Fruit fly (Drosophila melanogaster) S2 (cell line): ENCODE data around the gene CG15480.

Source experiments
- CG8478 ChIP-seq: fragments of >200 bp; optimal IDR thresholded peaks from 2 replicates; lab custom pipeline; 2018
- CTCF ChIP-seq, 2 experiments: fragments of >200 bp; optimal IDR thresholded peaks; 2 replicates each; lab custom pipeline; 2018

DNA sequence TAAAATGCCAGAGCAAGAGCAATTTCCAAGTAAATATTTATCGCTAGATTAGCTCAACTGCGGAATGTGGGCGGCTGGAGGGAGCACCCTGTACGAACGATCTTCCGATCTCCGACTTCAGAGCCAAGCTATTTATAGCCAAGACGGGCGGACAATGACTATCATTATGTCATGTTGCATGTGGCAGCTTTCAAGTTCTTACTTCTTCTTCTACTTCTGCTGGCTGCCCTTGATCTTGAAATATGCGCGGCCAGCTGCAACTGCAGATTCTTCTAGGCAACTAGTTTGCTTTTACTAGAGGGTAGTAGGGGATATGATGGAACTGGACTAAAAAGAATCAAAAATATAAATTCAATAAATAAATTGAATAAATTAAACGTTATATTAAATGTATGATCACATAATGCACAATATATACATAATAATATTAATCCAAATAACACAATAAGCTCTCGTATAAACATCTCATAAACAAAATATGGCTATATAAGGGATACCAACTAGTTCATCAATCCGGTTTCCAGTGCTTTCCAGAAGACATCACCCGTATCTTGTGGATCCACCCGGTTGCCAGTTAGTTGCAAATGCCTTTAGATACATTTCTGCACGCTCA is 43.1 kb upstream of the CG15480 start:
- no peak for TF ChIP-seq CG8478
- TF ChIP-seq CTCF (optimal IDR thresholded peaks at IDR 0.05; lab: Kevin White, UChicago) = no peak
